Fruit fly (Drosophila melanogaster) whole organism, embryonic: ENCODE results near the gene mRpS9.
A peak's percentile ranks its signal among the peaks of the same experiment; 100 is the strongest.

Source experiments
- Aef1 ChIP-seq: fragments of 200-800 bp; sonication (Bioruptor generic); IDR thresholded peaks from 3 replicates; pipeline ENCODE4 v1.3.6; 2022; ENCODE audit warnings: missing biosample characterization, missing genetic modification characterization
- B-H1 ChIP-seq: fragments of 200-800 bp; sonication (Bioruptor generic); IDR thresholded peaks from 3 replicates; pipeline ENCODE4 v1.3.6; 2022; ENCODE audit warnings: missing biosample characterization, missing genetic modification characterization
- CG12744 ChIP-seq: fragments of 200-800 bp; sonication (Bioruptor generic); optimal IDR thresholded peaks from 2 replicates; lab custom pipeline; 2016; ENCODE audit warnings: missing biosample characterization, missing genetic modification characterization
- CG16815 ChIP-seq: fragments of 200-800 bp; sonication (Bioruptor generic); optimal IDR thresholded peaks from 3 replicates; lab custom pipeline; 2017; ENCODE audit warnings: missing biosample characterization, mild to moderate bottlenecking, missing genetic modification characterization
- CG17361 ChIP-seq: fragments of 200-800 bp; sonication (Bioruptor generic); IDR thresholded peaks from 3 replicates; pipeline ENCODE4 v1.3.6; 2022; ENCODE audit warnings: missing biosample characterization, missing genetic modification characterization
- CG17912 ChIP-seq: fragments of 200-800 bp; sonication (Bioruptor generic); optimal IDR thresholded peaks from 2 replicates; lab custom pipeline; 2018; ENCODE audit warnings: missing biosample characterization, mild to moderate bottlenecking, missing genetic modification characterization
- CG1792 ChIP-seq: fragments of 200-800 bp; sonication (Bioruptor generic); optimal IDR thresholded peaks from 2 replicates; lab custom pipeline; 2016; ENCODE audit warnings: missing biosample characterization, missing genetic modification characterization
- CG18011 ChIP-seq: fragments of 200-800 bp; sonication (Bioruptor generic); optimal IDR thresholded peaks from 2 replicates; lab custom pipeline; 2017; ENCODE audit warnings: missing biosample characterization, missing genetic modification characterization, mild to moderate bottlenecking, moderate library complexity, missing genotype
- CG1832 ChIP-seq: fragments of 200-800 bp; sonication (Bioruptor generic); optimal IDR thresholded peaks from 2 replicates; lab custom pipeline; 2017; ENCODE audit warnings: missing biosample characterization, mild to moderate bottlenecking, missing genetic modification characterization, inconsistent platforms
- CG18599 ChIP-seq: fragments of 200-800 bp; sonication (Bioruptor generic); optimal IDR thresholded peaks from 3 replicates; lab custom pipeline; 2017; ENCODE audit warnings: missing biosample characterization, missing genetic modification characterization, mild to moderate bottlenecking, moderate library complexity, missing genetic modification reagents
- CG2116 ChIP-seq: fragments of 200-800 bp; sonication (Bioruptor generic); optimal IDR thresholded peaks from 3 replicates; lab custom pipeline; 2018; ENCODE audit warnings: missing biosample characterization, mild to moderate bottlenecking, missing genetic modification characterization
- CG2120 ChIP-seq: fragments of 200-800 bp; sonication (Bioruptor generic); optimal IDR thresholded peaks from 3 replicates; lab custom pipeline; 2016; ENCODE audit warnings: missing biosample characterization, missing genetic modification characterization
- CG3407 ChIP-seq: fragments of 200-800 bp; sonication (Bioruptor generic); optimal IDR thresholded peaks from 2 replicates; lab custom pipeline; 2018; ENCODE audit warnings: missing biosample characterization, mild to moderate bottlenecking, missing genetic modification characterization
- CG34376 ChIP-seq: fragments of 200-800 bp; sonication (Bioruptor generic); optimal IDR thresholded peaks from 2 replicates; lab custom pipeline; 2018; ENCODE audit warnings: missing biosample characterization, mild to moderate bottlenecking, missing genetic modification characterization
- CG4328 ChIP-seq: fragments of 200-800 bp; sonication (Bioruptor generic); optimal IDR thresholded peaks from 3 replicates; lab custom pipeline; 2017; ENCODE audit warnings: missing biosample characterization, missing genetic modification reagents, missing genetic modification characterization
- CG7745 ChIP-seq: fragments of 200-800 bp; sonication (Bioruptor generic); optimal IDR thresholded peaks from 2 replicates; lab custom pipeline; 2018; ENCODE audit warnings: missing biosample characterization, mild to moderate bottlenecking, missing genetic modification characterization, moderate library complexity
- CG7963 ChIP-seq: fragments of 200-800 bp; sonication (Bioruptor generic); IDR thresholded peaks from 3 replicates; pipeline ENCODE4 v1.3.6; 2022; ENCODE audit warnings: missing biosample characterization, missing genetic modification characterization; ENCODE audit not compliant: partially characterized antibody
- CG8478 ChIP-seq: fragments of >200 bp; optimal IDR thresholded peaks from 2 replicates; lab custom pipeline; 2018
- CG8924 ChIP-seq: fragments of 200-800 bp; optimal IDR thresholded peaks from 3 replicates; lab custom pipeline; 2019; ENCODE audit warnings: missing biosample characterization, mild to moderate bottlenecking, missing genetic modification characterization, moderate library complexity
- CG9727 ChIP-seq: fragments of 200-800 bp; sonication (Bioruptor generic); optimal IDR thresholded peaks from 3 replicates; lab custom pipeline; 2017; ENCODE audit warnings: missing biosample characterization, mild to moderate bottlenecking, missing genetic modification characterization
- CG9817 ChIP-seq: fragments of 200-800 bp; sonication (Bioruptor generic); optimal IDR thresholded peaks from 2 replicates; lab custom pipeline; 2018; ENCODE audit warnings: missing biosample characterization, mild to moderate bottlenecking, missing genetic modification characterization, moderate library complexity
- Fer1 ChIP-seq: fragments of 200-800 bp; sonication (Bioruptor generic); optimal IDR thresholded peaks from 2 replicates; lab custom pipeline; 2017; ENCODE audit warnings: missing biosample characterization, mild to moderate bottlenecking, missing genetic modification characterization
- Fer3 ChIP-seq: fragments of 200-800 bp; sonication (Bioruptor generic); optimal IDR thresholded peaks from 2 replicates; lab custom pipeline; 2018; ENCODE audit warnings: missing biosample characterization, mild to moderate bottlenecking, missing genetic modification characterization, moderate library complexity
- H2.0 ChIP-seq: fragments of 200-800 bp; sonication (Bioruptor generic); IDR thresholded peaks from 2 replicates; pipeline ENCODE4 v1.3.6; 2022; ENCODE audit warnings: missing biosample characterization, missing genetic modification characterization
- Hmx ChIP-seq: fragments of 200-800 bp; sonication (Bioruptor generic); optimal IDR thresholded peaks from 2 replicates; lab custom pipeline; 2016; ENCODE audit warnings: missing biosample characterization, missing genetic modification characterization
- MESR4 ChIP-seq: fragments of 200-800 bp; sonication (Bioruptor generic); optimal IDR thresholded peaks from 2 replicates; lab custom pipeline; 2018; ENCODE audit warnings: missing biosample characterization, mild to moderate bottlenecking, missing genetic modification characterization, moderate library complexity
- Myb ChIP-seq: fragments of 200-800 bp; sonication (Bioruptor generic); optimal IDR thresholded peaks from 2 replicates; lab custom pipeline; 2016; ENCODE audit warnings: missing biosample characterization, missing genetic modification characterization
- Neu2 ChIP-seq: fragments of 200-800 bp; sonication (Bioruptor generic); optimal IDR thresholded peaks from 3 replicates; lab custom pipeline; 2016; ENCODE audit warnings: missing biosample characterization, missing genetic modification characterization, borderline replicate concordance
- Ssrp ChIP-seq: fragments of 200-800 bp; sonication (Bioruptor generic); optimal IDR thresholded peaks from 2 replicates; lab custom pipeline; 2018; ENCODE audit warnings: missing biosample characterization, mild to moderate bottlenecking, missing genetic modification characterization, moderate library complexity
- Xrp1 ChIP-seq: fragments of 200-800 bp; sonication (Bioruptor generic); IDR thresholded peaks from 2 replicates; pipeline ENCODE4 v1.3.6; 2022; ENCODE audit warnings: missing biosample characterization, missing genetic modification characterization
- al ChIP-seq: fragments of 200-800 bp; sonication (Bioruptor generic); IDR thresholded peaks from 2 replicates; pipeline ENCODE4 v1.3.6; 2022; ENCODE audit warnings: missing biosample characterization, missing genetic modification characterization
- ara ChIP-seq: fragments of 200-800 bp; sonication (Bioruptor generic); IDR thresholded peaks from 2 replicates; pipeline ENCODE4 v1.3.6; 2022; ENCODE audit warnings: missing biosample characterization, missing genetic modification characterization
- btn ChIP-seq: fragments of 200-800 bp; sonication (Bioruptor generic); optimal IDR thresholded peaks from 2 replicates; lab custom pipeline; 2016; ENCODE audit warnings: missing biosample characterization, missing genetic modification characterization
- chm ChIP-seq: fragments of 200-800 bp; sonication (Bioruptor generic); IDR thresholded peaks from 2 replicates; pipeline ENCODE4 v1.3.6; 2022; ENCODE audit warnings: missing biosample characterization, missing genetic modification characterization
- dan ChIP-seq: fragments of 200-800 bp; sonication (Bioruptor generic); IDR thresholded peaks from 2 replicates; pipeline ENCODE4 v1.3.6; 2022; ENCODE audit warnings: missing biosample characterization, missing genetic modification characterization
- dimm ChIP-seq: fragments of 200-800 bp; sonication (Bioruptor generic); IDR thresholded peaks from 2 replicates; pipeline ENCODE4 v1.3.6; 2022; ENCODE audit warnings: missing biosample characterization, missing genetic modification characterization
- ems ChIP-seq: fragments of 200-800 bp; sonication (Bioruptor generic); optimal IDR thresholded peaks from 3 replicates; lab custom pipeline; 2016; ENCODE audit warnings: missing biosample characterization, missing genetic modification characterization
- fd102C ChIP-seq: fragments of 200-800 bp; sonication (Bioruptor generic); optimal IDR thresholded peaks from 2 replicates; lab custom pipeline; 2018; ENCODE audit warnings: missing biosample characterization, mild to moderate bottlenecking, missing genetic modification characterization, moderate library complexity
- gce ChIP-seq: fragments of 200-800 bp; sonication (Bioruptor generic); IDR thresholded peaks from 3 replicates; pipeline ENCODE4 v1.3.6; 2022; ENCODE audit warnings: missing biosample characterization, missing genetic modification characterization
- lbe ChIP-seq: fragments of 200-800 bp; sonication (Bioruptor generic); optimal IDR thresholded peaks from 2 replicates; lab custom pipeline; 2016; ENCODE audit warnings: missing biosample characterization, mild to moderate bottlenecking, missing genetic modification characterization
- mam ChIP-seq: fragments of 200-800 bp; sonication (Bioruptor generic); optimal IDR thresholded peaks from 3 replicates; lab custom pipeline; 2016; ENCODE audit warnings: missing biosample characterization, missing genetic modification characterization
- mirr ChIP-seq: fragments of 200-800 bp; sonication (Bioruptor generic); optimal IDR thresholded peaks from 3 replicates; lab custom pipeline; 2018; ENCODE audit warnings: missing biosample characterization, mild to moderate bottlenecking, missing genetic modification characterization
- phol ChIP-seq: fragments of 200-800 bp; sonication (Bioruptor generic); optimal IDR thresholded peaks from 3 replicates; lab custom pipeline; 2018; ENCODE audit warnings: missing biosample characterization, mild to moderate bottlenecking, missing genetic modification characterization, moderate library complexity
- schlank ChIP-seq: fragments of 200-800 bp; sonication (Bioruptor generic); optimal IDR thresholded peaks from 2 replicates; lab custom pipeline; 2018; ENCODE audit warnings: missing biosample characterization, mild to moderate bottlenecking, missing genetic modification characterization
- tap ChIP-seq: fragments of 200-800 bp; optimal IDR thresholded peaks from 3 replicates; lab custom pipeline; 2019; ENCODE audit warnings: missing biosample characterization, mild to moderate bottlenecking, missing genetic modification characterization, moderate library complexity
- tll ChIP-seq, 2 experiments: fragments of 200-800 bp in 1 of 2; fragments of >200 bp in 1 of 2; sonication (Bioruptor generic) in 1 of 2; optimal IDR thresholded peaks; 2 replicates each; lab custom pipeline; 2017 to 2019; ENCODE audit warnings: missing biosample characterization in 2 of 2, missing genetic modification characterization in 2 of 2, mild to moderate bottlenecking in 1 of 2, moderate library complexity in 1 of 2
- z ChIP-seq: fragments of 200-800 bp; sonication (Bioruptor generic); IDR thresholded peaks from 3 replicates; pipeline ENCODE4 v1.3.6; 2022; ENCODE audit warnings: missing biosample characterization, missing genetic modification characterization
- zen ChIP-seq: fragments of 200-800 bp; sonication (Bioruptor generic); optimal IDR thresholded peaks from 3 replicates; lab custom pipeline; 2018; ENCODE audit warnings: missing biosample characterization, mild to moderate bottlenecking, missing genetic modification characterization, moderate library complexity
- zen2 ChIP-seq: fragments of 200-800 bp; sonication (Bioruptor generic); IDR thresholded peaks from 3 replicates; pipeline ENCODE4 v1.3.6; 2022; ENCODE audit warnings: missing biosample characterization, missing genetic modification characterization; ENCODE audit not compliant: partially characterized antibody

The mRpS9 gene

DNA sequence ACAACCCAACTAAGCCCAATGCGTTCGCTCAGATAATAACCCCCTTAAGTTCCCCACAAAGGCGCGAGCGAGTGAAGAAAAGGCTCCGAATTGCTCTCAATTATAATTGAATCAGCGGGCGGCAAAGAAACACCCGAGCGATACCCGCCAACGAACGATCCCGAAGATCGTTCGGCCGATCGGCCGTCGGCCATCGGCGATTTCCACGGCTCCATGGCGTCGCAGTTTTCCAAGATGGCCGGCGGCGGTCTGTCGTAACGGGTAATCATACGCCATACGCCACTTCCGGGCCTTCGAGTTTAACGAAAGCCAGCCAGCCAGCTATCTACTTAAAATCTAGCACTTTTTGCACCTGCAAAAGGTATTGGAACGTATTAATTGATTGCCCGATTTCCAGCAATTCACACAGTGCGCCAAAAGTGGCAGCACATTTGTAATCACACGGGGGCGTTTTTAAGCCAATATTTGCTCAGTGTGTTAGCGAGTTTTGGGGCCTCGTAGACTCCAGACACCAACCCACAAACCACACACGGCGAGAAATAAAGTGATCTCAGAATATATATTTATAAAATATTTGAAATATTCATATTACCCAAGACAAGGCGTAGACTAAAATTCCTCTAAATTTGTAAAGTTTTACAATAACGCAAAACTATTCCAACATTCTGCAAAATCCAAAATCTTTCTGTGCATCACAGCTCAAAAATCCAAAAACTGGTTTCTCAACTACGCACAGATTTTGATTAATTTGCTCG lies 10.0 kb downstream of the mRpS9 start (continued):
- TF ChIP-seq CG18011 (GFP tag; lab: Kevin White, UChicago) (no peak), CG8924 (tag; lab: Kevin White, UChicago) (peak; percentile 28), tll (GFP tag; optimal IDR thresholded peaks at IDR 0.05; lab: Kevin White, UChicago) (no peak), CG17912 (GFP tag; lab: Kevin White, UChicago) (no peak), MESR4 (no peak), btn (GFP tag; lab: Kevin White, UChicago) (no peak), mirr (GFP tag; lab: Kevin White, UChicago) (peak; percentile 50), mam (GFP tag; lab: Kevin White, UChicago) (peak; percentile 7), CG2116 (GFP tag; lab: Kevin White, UChicago) (no peak), dan (GFP tag; lab: Robert Waterston, UW) (no peak), CG9727 (peak; percentile 46), gce (GFP tag; lab: Robert Waterston, UW) (no peak), CG1792 (GFP tag; lab: Kevin White, UChicago) (no peak), CG7745 (tag; lab: Kevin White, UChicago) (no peak), H2.0 (peak; percentile 43), CG17361 (GFP tag; lab: Robert Waterston, UW) (peak; percentile 57; the same call in 2 of the 3 replicates), Xrp1 (GFP tag; lab: Robert Waterston, UW) (no peak), Fer3 (tag; lab: Kevin White, UChicago) (peak; percentile 37), CG34376 (GFP tag; lab: Kevin White, UChicago) (no peak), ems (GFP tag; lab: Kevin White, UChicago) (no peak), fd102C (peak; percentile 1), Hmx (GFP tag; lab: Kevin White, UChicago) (no peak), CG9817 (tag; lab: Kevin White, UChicago) (peak; percentile 49), lbe (GFP tag; lab: Kevin White, UChicago) (no peak), Aef1 (peak; percentile 59), schlank (peak; percentile 5), CG16815 (GFP tag; lab: Kevin White, UChicago) (no peak), CG7963 (GFP tag; lab: Robert Waterston, UW) (no peak), CG1832 (GFP tag; lab: Kevin White, UChicago) (no peak), z (GFP tag; lab: Robert Waterston, UW) (no peak), CG3407 (GFP tag; lab: Kevin White, UChicago) (no peak), zen2 (no peak), phol (peak; percentile 92), CG8478 (lab: Kevin White, UChicago) (no peak), CG4328 (peak; percentile 36), al (peak; percentile 69), Myb (GFP tag; lab: Kevin White, UChicago) (no peak), zen (no peak), Neu2 (GFP tag; lab: Kevin White, UChicago) (no peak), dimm (GFP tag; lab: Robert Waterston, UW) (no peak), B-H1 (GFP tag; lab: Robert Waterston, UW) (peak; percentile 38), CG2120 (GFP tag; lab: Kevin White, UChicago) (peak; percentile 56), Fer1 (GFP tag; lab: Kevin White, UChicago) (peak; percentile 56), Ssrp (no peak), tap (peak; percentile 56), CG12744 (no peak), CG18599 (GFP tag; lab: Kevin White, UChicago) (peak; percentile 66), chm (GFP tag; lab: Robert Waterston, UW) (0 out of 2 replicates have a peak, but pooled peaks have one; percentile 31), ara (0 out of 2 replicates have a peak, but pooled peaks have one; percentile 32)
